Fruit fly (Drosophila melanogaster): ENCODE measurements around the gene spri.

spri gene

dm6 chrX:10564145-10564544 lies 21.1 kb downstream of the spri start (continued):
- TF ChIP-seq cwo (GFP tag; optimal IDR thresholded peaks at IDR 0.05) (peak; percentile 2), en (GFP tag; optimal IDR thresholded peaks at IDR 0.05) (no peak), vnd (GFP tag; IDR thresholded peaks at IDR 0.05; ENCODE audit: partially characterized antibody) (no peak), CG4707 (GFP tag; optimal IDR thresholded peaks at IDR 0.05) (no peak), Dek (tag; optimal IDR thresholded peaks at IDR 0.05) (no peak), CG12659 (GFP tag; optimal IDR thresholded peaks at IDR 0.05) (no peak), CG13424 (tag; optimal IDR thresholded peaks at IDR 0.05) (peak; percentile 1), lmd (GFP tag; IDR thresholded peaks at IDR 0.05) (no peak), CG16813 (GFP tag; IDR thresholded peaks at IDR 0.05; ENCODE audit: partially characterized antibody) (no peak), slbo (GFP tag; IDR thresholded peaks at IDR 0.05) (peak; percentile 47), CG14441 (GFP tag; IDR thresholded peaks at IDR 0.05) (peak; percentile 15; the same call in 1 of the 2 replicates), ATbp (GFP tag; optimal IDR thresholded peaks at IDR 0.05) (no peak), org-1 (GFP tag; optimal IDR thresholded peaks at IDR 0.05) (peak; percentile 16), CG17361 (GFP tag; IDR thresholded peaks at IDR 0.05) (no peak), ssp (GFP tag; IDR thresholded peaks at IDR 0.05) (no peak), CG15011 (GFP tag; optimal IDR thresholded peaks at IDR 0.05) (no peak), CG13624 (GFP tag; optimal IDR thresholded peaks at IDR 0.05) (no peak), CG34376 (GFP tag; optimal IDR thresholded peaks at IDR 0.05) (no peak), CG6683 (GFP tag; optimal IDR thresholded peaks at IDR 0.05) (no peak), Ets97D (GFP tag; optimal IDR thresholded peaks at IDR 0.05) (no peak), Atf-2 (GFP tag; optimal IDR thresholded peaks at IDR 0.05) (no peak), CG11504 (tag; optimal IDR thresholded peaks at IDR 0.05) (peak; percentile 51), phol (tag; optimal IDR thresholded peaks at IDR 0.05) (peak; percentile 7), CG3407 (GFP tag; optimal IDR thresholded peaks at IDR 0.05) (no peak), Fer1 (GFP tag; optimal IDR thresholded peaks at IDR 0.05) (peak; percentile 43), CG31388 (GFP tag; optimal IDR thresholded peaks at IDR 0.05) (no peak), CG18262 (tag; optimal IDR thresholded peaks at IDR 0.05) (no peak), Neu2 (GFP tag; optimal IDR thresholded peaks at IDR 0.05; ENCODE audit: borderline replicate concordance) (no peak), CG3163 (GFP tag; optimal IDR thresholded peaks at IDR 0.05) (no peak)

- TF ChIP-seq CG14667 (GFP tag; IDR thresholded peaks at IDR 0.05) (no peak), CG3065 (GFP tag; optimal IDR thresholded peaks at IDR 0.05) (no peak), NfI (GFP tag; optimal IDR thresholded peaks at IDR 0.05) (peak; percentile 28), Meics (GFP tag; optimal IDR thresholded peaks at IDR 0.05) (peak; percentile 63), caup (GFP tag; optimal IDR thresholded peaks at IDR 0.05; ENCODE audit: severe bottlenecking) (peak; percentile 7), Fer1 (GFP tag; optimal IDR thresholded peaks at IDR 0.05) (peak; percentile 47), Nf-YB (GFP tag; optimal IDR thresholded peaks at IDR 0.05) (peak; percentile 32), gsb-n (tag; optimal IDR thresholded peaks at IDR 0.05) (peak; percentile 14), CG4424 (GFP tag; optimal IDR thresholded peaks at IDR 0.05) (peak; percentile 19), luna (GFP tag; optimal IDR thresholded peaks at IDR 0.05) (no peak), crc (GFP tag; optimal IDR thresholded peaks at IDR 0.05) (no peak), Hr51 (GFP tag; optimal IDR thresholded peaks at IDR 0.05) (peak in 1 of 2 experiments; percentile 76), bab2 (GFP tag; optimal IDR thresholded peaks at IDR 0.05) (no peak), Ets97D (GFP tag; optimal IDR thresholded peaks at IDR 0.05) (no peak), tna (GFP tag; IDR thresholded peaks at IDR 0.05; ENCODE audit: partially characterized antibody) (no peak), chif (GFP tag; optimal IDR thresholded peaks at IDR 0.05) (no peak), mld (GFP tag; IDR thresholded peaks at IDR 0.05; ENCODE audit: partially characterized antibody) (no peak), hb (GFP tag; IDR thresholded peaks at IDR 0.05; ENCODE audit: partially characterized antibody) (no peak), az2 (GFP tag; optimal IDR thresholded peaks at IDR 0.05) (peak; percentile 12), CG12155 (GFP tag; optimal IDR thresholded peaks at IDR 0.05) (peak; percentile 24), Pdp1 (GFP tag; optimal IDR thresholded peaks at IDR 0.05) (peak in 1 of 2 experiments; percentile 2), Xbp1 (GFP tag; optimal IDR thresholded peaks at IDR 0.05) (peak; percentile 44), CG3726 (GFP tag; IDR thresholded peaks at IDR 0.05) (no peak), cad (GFP tag; optimal IDR thresholded peaks at IDR 0.05) (no peak)
These were observed 23.8 kb downstream of the spri start for dm6 chrX:10561433-10561832.

Data from whole organism, embryonic.